Fruit fly (Drosophila melanogaster): ENCODE results near the gene dwg.

The dwg gene

DNA sequence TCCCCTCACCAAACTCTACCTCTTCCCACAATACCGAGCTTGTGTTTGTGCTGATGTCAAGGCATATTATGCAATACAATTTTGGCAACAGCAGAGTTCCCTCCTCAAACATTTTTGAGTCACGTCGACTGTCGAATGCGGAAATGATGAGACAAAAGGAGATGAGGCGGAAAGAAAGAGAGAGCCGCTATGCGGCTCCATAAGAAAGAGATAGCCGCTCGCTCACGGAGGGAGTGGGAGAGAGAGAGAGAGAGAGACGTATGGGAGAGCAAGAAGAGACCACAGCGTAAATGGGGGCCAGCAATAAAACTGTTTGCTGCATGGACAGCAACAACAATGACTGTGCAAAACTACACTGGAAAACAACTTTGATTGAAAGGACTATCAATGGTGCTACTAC lies 37.9 kb downstream of the dwg start:
- no peak for TF ChIP-seq vri (GFP tag; optimal IDR thresholded peaks at IDR 0.05)
- TF ChIP-seq Eip78C (GFP tag): peak; percentile 53

Measured in whole organism, prepupa.